Fruit fly (Drosophila melanogaster): ENCODE measurements around the gene CG9547.

DNA sequence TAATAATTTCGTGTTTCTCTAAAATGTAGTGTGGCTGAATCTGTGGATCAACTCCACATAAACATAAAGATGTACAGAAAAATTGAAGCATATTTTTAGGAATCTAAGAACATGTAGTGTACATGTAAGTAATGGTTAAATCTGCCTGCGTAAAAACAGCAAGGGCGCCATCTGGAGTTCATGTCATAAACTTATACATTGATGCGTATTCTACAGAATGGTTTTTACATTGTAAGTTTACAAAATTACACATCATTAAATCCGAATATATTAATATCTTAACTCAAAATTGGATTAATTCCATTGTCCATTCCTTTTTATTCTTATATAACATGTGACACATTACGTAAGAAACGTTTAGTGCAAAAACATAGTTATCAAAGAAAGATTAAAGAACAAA, 32.7 kb upstream of the CG9547 start:
- no peak for TF ChIP-seq CG14050 (GFP tag; IDR thresholded peaks at IDR 0.05)
- TF ChIP-seq CG16863 (GFP tag; optimal IDR thresholded peaks at IDR 0.05): no peak
- no peak for TF ChIP-seq fd3F (GFP tag; optimal IDR thresholded peaks at IDR 0.05)
- TF ChIP-seq Deaf1 (tag; optimal IDR thresholded peaks at IDR 0.05): no peak
- TF ChIP-seq CG15479 (GFP tag; optimal IDR thresholded peaks at IDR 0.05): no peak
- no peak for TF ChIP-seq TFAM (GFP tag; optimal IDR thresholded peaks at IDR 0.05)
- TF ChIP-seq CG14667 (GFP tag; IDR thresholded peaks at IDR 0.05): no peak
- TF ChIP-seq wdn (GFP tag; IDR thresholded peaks at IDR 0.05): no peak

All from whole organism, embryonic.